Worm (Caenorhabditis elegans) whole organism, mixed stage, embryonic: ENCODE results near the gene smc-5.

Experiments used
- M03D4.4 ChIP-seq: sonication (generic microtip); optimal IDR thresholded peaks from 2 replicates; lab custom pipeline; 2017; ENCODE audit warnings: mild to moderate bottlenecking, missing genetic modification characterization, missing compliant biosample characterization
- bed-3 ChIP-seq: fragments of 200-800 bp; sonication (Bioruptor generic); optimal IDR thresholded peaks from 3 replicates; lab custom pipeline; 2018; ENCODE audit warnings: mild to moderate bottlenecking, missing genetic modification characterization, moderate library complexity, missing compliant biosample characterization
- blmp-1 ChIP-seq: fragments of 150-350 bp; optimal IDR thresholded peaks from 2 replicates; lab custom pipeline; 2014; ENCODE audit warnings: missing biosample characterization, missing genetic modification characterization
- ceh-39 ChIP-seq: fragments of 150-350 bp; optimal IDR thresholded peaks from 2 replicates; lab custom pipeline; 2014; ENCODE audit warnings: missing biosample characterization, missing genetic modification characterization
- ceh-43 ChIP-seq: fragments of 200-800 bp; sonication (Bioruptor generic); optimal IDR thresholded peaks from 2 replicates; lab custom pipeline; 2018; ENCODE audit warnings: mild to moderate bottlenecking, missing genetic modification characterization, moderate library complexity, missing compliant biosample characterization
- ceh-83 ChIP-seq: fragments of 200-800 bp; sonication (Bioruptor generic); optimal IDR thresholded peaks from 2 replicates; lab custom pipeline; 2018; ENCODE audit warnings: mild to moderate bottlenecking, missing genetic modification characterization, missing compliant biosample characterization
- ces-1 ChIP-seq: fragments of 150-350 bp; optimal IDR thresholded peaks from 2 replicates; lab custom pipeline; 2014; ENCODE audit warnings: missing biosample characterization, missing genetic modification reagents, missing genetic modification characterization
- cnd-1 ChIP-seq: fragments of 200-800 bp; sonication (Bioruptor generic); optimal IDR thresholded peaks from 2 replicates; lab custom pipeline; 2018; ENCODE audit warnings: mild to moderate bottlenecking, missing genetic modification characterization, missing compliant biosample characterization
- drap-1 ChIP-seq: fragments of 200-800 bp; sonication (Bioruptor generic); optimal IDR thresholded peaks from 3 replicates; lab custom pipeline; 2018; ENCODE audit warnings: mild to moderate bottlenecking, missing genetic modification characterization, missing compliant biosample characterization
- elt-1 ChIP-seq: sonication (generic microtip); optimal IDR thresholded peaks from 2 replicates; lab custom pipeline; 2017; ENCODE audit warnings: missing genetic modification characterization, mild to moderate bottlenecking, missing compliant biosample characterization, antibody characterized with exemption, moderate library complexity, borderline replicate concordance; ENCODE audit not compliant: insufficient read depth
- elt-3 ChIP-seq: fragments of 150-350 bp; optimal IDR thresholded peaks from 2 replicates; lab custom pipeline; 2014; ENCODE audit warnings: missing biosample characterization, missing genetic modification characterization
- flh-1 ChIP-seq: fragments of 200-800 bp; sonication (Bioruptor generic); optimal IDR thresholded peaks from 2 replicates; lab custom pipeline; 2018; ENCODE audit warnings: mild to moderate bottlenecking, missing genetic modification characterization, moderate library complexity, missing compliant biosample characterization
- ham-2 ChIP-seq: fragments of 200-800 bp; sonication (Bioruptor generic); optimal IDR thresholded peaks from 2 replicates; lab custom pipeline; 2018; ENCODE audit warnings: mild to moderate bottlenecking, missing genetic modification characterization, missing compliant biosample characterization
- hlh-1 ChIP-seq: fragments of 150-350 bp; optimal IDR thresholded peaks from 2 replicates; lab custom pipeline; 2014; ENCODE audit warnings: missing biosample characterization, missing genetic modification reagents, missing genetic modification characterization
- lin-13 ChIP-seq: fragments of 150-350 bp; optimal IDR thresholded peaks from 2 replicates; lab custom pipeline; 2014; ENCODE audit warnings: missing biosample characterization, missing genetic modification characterization
- lin-32 ChIP-seq: fragments of 200-800 bp; sonication (Bioruptor generic); optimal IDR thresholded peaks from 2 replicates; lab custom pipeline; 2018; ENCODE audit warnings: mild to moderate bottlenecking, missing genetic modification characterization, missing compliant biosample characterization
- lsy-2 ChIP-seq: fragments of 150-350 bp; optimal IDR thresholded peaks from 2 replicates; lab custom pipeline; 2014; ENCODE audit warnings: missing biosample characterization, missing genetic modification characterization
- mab-5 ChIP-seq: fragments of 150-350 bp; optimal IDR thresholded peaks from 2 replicates; lab custom pipeline; 2014; ENCODE audit warnings: missing biosample characterization, missing genetic modification characterization
- mep-1 ChIP-seq: fragments of 150-350 bp; optimal IDR thresholded peaks from 2 replicates; lab custom pipeline; 2017; ENCODE audit warnings: missing biosample characterization, missing genetic modification reagents, missing genetic modification characterization, inconsistent platforms
- mls-2 ChIP-seq: sonication (generic microtip); optimal IDR thresholded peaks from 2 replicates; lab custom pipeline; 2016; ENCODE audit warnings: mild to moderate bottlenecking, missing genetic modification characterization, moderate library complexity, missing compliant biosample characterization
- nhr-12 ChIP-seq: fragments of 150-350 bp; optimal IDR thresholded peaks from 2 replicates; lab custom pipeline; 2014; ENCODE audit warnings: missing biosample characterization, missing genetic modification characterization
- nhr-2 ChIP-seq: fragments of 150-350 bp; optimal IDR thresholded peaks from 2 replicates; lab custom pipeline; 2014; ENCODE audit warnings: missing biosample characterization, missing genetic modification characterization
- nhr-28 ChIP-seq: fragments of 150-350 bp; optimal IDR thresholded peaks from 2 replicates; lab custom pipeline; 2014; ENCODE audit warnings: missing biosample characterization, missing genetic modification characterization
- nhr-76 ChIP-seq: sonication (generic microtip); optimal IDR thresholded peaks from 2 replicates; lab custom pipeline; 2017; ENCODE audit warnings: missing biosample characterization, missing genetic modification characterization
- pha-4 ChIP-seq: fragments of 150-350 bp; optimal IDR thresholded peaks from 2 replicates; lab custom pipeline; 2018; ENCODE audit warnings: missing biosample characterization, missing genetic modification reagents, missing genetic modification characterization
- sem-2 ChIP-seq: fragments of 200-800 bp; sonication (Bioruptor generic); optimal IDR thresholded peaks from 2 replicates; lab custom pipeline; 2018; ENCODE audit warnings: mild to moderate bottlenecking, missing genetic modification characterization, missing compliant biosample characterization
- snpc-4 ChIP-seq: fragments of 150-350 bp; optimal IDR thresholded peaks from 2 replicates; lab custom pipeline; 2014; ENCODE audit warnings: missing biosample characterization, missing genetic modification characterization
- sptf-1 ChIP-seq: sonication (generic microtip); optimal IDR thresholded peaks from 2 replicates; lab custom pipeline; 2017; ENCODE audit warnings: mild to moderate bottlenecking, missing genetic modification characterization, moderate library complexity, missing compliant biosample characterization
- tbx-8 ChIP-seq: fragments of 200-800 bp; sonication (Bioruptor generic); optimal IDR thresholded peaks from 2 replicates; lab custom pipeline; 2018; ENCODE audit warnings: mild to moderate bottlenecking, missing genetic modification characterization, moderate library complexity, missing compliant biosample characterization
- unc-120 ChIP-seq: sonication (generic microtip); optimal IDR thresholded peaks from 2 replicates; lab custom pipeline; 2017; ENCODE audit warnings: missing genetic modification characterization, missing compliant biosample characterization; ENCODE audit not compliant: poor library complexity, severe bottlenecking
- unc-39 ChIP-seq: fragments of 150-350 bp; optimal IDR thresholded peaks from 2 replicates; lab custom pipeline; 2014; ENCODE audit warnings: missing biosample characterization, missing genetic modification characterization
- unc-62 ChIP-seq: fragments of 150-350 bp; optimal IDR thresholded peaks from 2 replicates; lab custom pipeline; 2014; ENCODE audit warnings: missing biosample characterization, missing genetic modification reagents, missing genetic modification characterization
- zip-8 ChIP-seq: fragments of 150-350 bp; optimal IDR thresholded peaks from 2 replicates; lab custom pipeline; 2014; ENCODE audit warnings: missing biosample characterization, missing genetic modification characterization
- ztf-11 ChIP-seq: fragments of 150-350 bp; optimal IDR thresholded peaks from 2 replicates; lab custom pipeline; 2014; ENCODE audit warnings: missing biosample characterization, missing genetic modification characterization

smc-5 gene

DNA sequence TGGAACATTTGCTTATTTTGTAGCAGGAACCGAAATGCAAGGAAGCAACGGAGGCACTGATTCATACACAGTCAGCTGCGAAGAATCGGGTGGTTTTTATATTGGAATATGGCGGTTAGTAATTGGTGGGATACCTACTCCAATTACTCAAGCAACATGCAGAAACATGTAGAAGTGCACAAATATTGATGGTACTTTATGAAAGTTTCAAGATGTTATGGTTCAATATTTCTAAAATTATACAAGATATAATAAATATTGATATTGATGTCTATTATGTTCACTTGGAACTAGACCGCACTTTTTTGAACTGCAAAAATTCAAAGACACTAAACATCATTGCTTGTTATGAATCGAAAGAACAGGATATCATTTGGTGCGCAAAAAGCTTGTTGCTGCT is 32.0 kb downstream of the smc-5 start, which contains the start of gene C04G6.13:
Gene C04G6.13 (plus strand): TSS at position 301 of the 400 bp plus-strand sequence.
- no peak for TF ChIP-seq ceh-83
- TF ChIP-seq ham-2 (GFP tag; lab: Kevin White, UChicago): no peak
- TF ChIP-seq unc-39 (tag; lab: Kevin White, UChicago): no peak
- TF ChIP-seq nhr-76 (tag; lab: Kevin White, UChicago): no peak
- no peak for TF ChIP-seq lsy-2 (tag; lab: Kevin White, UChicago)
- TF ChIP-seq mab-5 (tag; lab: Kevin White, UChicago): no peak
- no peak for TF ChIP-seq unc-120
- no peak for TF ChIP-seq lin-13 (tag; lab: Kevin White, UChicago)
- TF ChIP-seq sptf-1 (tag; lab: Kevin White, UChicago): no peak
- no peak for TF ChIP-seq elt-3 (tag; lab: Kevin White, UChicago)
- no peak for TF ChIP-seq ztf-11 (tag; lab: Kevin White, UChicago)
- TF ChIP-seq nhr-28 (tag; lab: Kevin White, UChicago): no peak
- no peak for TF ChIP-seq ces-1
- no peak for TF ChIP-seq lin-32 (GFP tag; lab: Kevin White, UChicago)
- no peak for TF ChIP-seq nhr-2 (tag; lab: Kevin White, UChicago)
- TF ChIP-seq hlh-1 (tag; lab: Kevin White, UChicago): no peak
- TF ChIP-seq, all 35 proteins: peak for 0

DNA sequence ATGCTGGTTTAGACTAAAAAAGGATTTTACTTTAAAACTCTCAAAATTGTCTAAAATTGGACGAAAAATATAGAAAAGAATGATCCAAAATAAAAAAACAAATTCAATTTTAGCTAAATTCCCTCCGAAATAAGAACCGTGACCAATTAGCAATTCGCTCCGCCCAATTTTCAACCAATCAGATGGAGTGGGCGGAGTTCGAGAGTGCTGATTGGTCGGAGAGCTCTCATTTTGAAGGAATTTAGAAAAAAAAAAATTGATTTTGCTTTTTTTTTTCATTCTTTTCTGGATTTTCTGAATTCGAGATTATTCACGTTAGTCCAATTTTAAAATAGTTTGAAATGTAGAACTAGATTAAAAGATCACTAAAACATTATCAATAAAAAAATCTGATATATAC is 37.1 kb downstream of the smc-5 start:
- no peak for TF ChIP-seq snpc-4 (tag; lab: Kevin White, UChicago)
- no peak for TF ChIP-seq ces-1
- no peak for TF ChIP-seq unc-39 (tag; lab: Kevin White, UChicago)
- TF ChIP-seq sem-2 (GFP tag; lab: Kevin White, UChicago): no peak
- TF ChIP-seq mep-1 (tag; lab: Kevin White, UChicago): no peak
- TF ChIP-seq lsy-2 (tag; lab: Kevin White, UChicago): no peak
- no peak for TF ChIP-seq mls-2 (tag; lab: Kevin White, UChicago)
- TF ChIP-seq flh-1 (GFP tag; lab: Kevin White, UChicago): no peak
- TF ChIP-seq nhr-2 (tag; lab: Kevin White, UChicago): no peak
- no peak for TF ChIP-seq lin-32 (GFP tag; lab: Kevin White, UChicago)
- no peak for TF ChIP-seq ceh-39 (tag; lab: Kevin White, UChicago)

DNA sequence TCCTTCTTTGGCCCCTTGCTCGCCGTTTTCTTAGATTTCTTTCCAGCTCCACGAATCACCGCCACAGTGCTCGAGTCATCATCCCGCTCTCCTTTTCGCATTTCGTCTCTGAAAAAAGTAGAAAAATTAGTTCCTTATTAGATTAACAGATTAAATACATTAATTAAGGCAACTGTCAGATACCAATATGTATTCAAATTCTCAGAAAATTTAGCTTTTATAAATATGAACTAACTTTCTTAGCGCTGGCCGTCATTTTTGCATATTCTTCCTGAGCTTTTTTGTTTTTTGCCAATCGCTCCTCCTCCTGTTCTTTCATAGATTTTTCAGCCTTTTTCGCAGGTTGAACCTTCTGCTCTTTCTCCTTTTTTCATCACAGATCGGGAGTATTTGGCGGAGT is 37.7 kb downstream of the smc-5 start, which contains the start of gene C04G6.6:
Gene C04G6.6 (minus strand): TSS at position 101 of the 400 bp plus-strand sequence.
- TF ChIP-seq nhr-76 (tag; lab: Kevin White, UChicago): no peak
- TF ChIP-seq drap-1 (GFP tag; lab: Kevin White, UChicago): no peak
- TF ChIP-seq lin-32 (GFP tag; lab: Kevin White, UChicago): no peak
- TF ChIP-seq bed-3 (GFP tag; lab: Kevin White, UChicago): no peak
- no peak for TF ChIP-seq flh-1 (GFP tag; lab: Kevin White, UChicago)
- TF ChIP-seq ham-2 (GFP tag; lab: Kevin White, UChicago): no peak
- TF ChIP-seq snpc-4 (tag; lab: Kevin White, UChicago): no peak
- TF ChIP-seq unc-39 (tag; lab: Kevin White, UChicago): no peak
- no peak for TF ChIP-seq mep-1 (tag; lab: Kevin White, UChicago)
- no peak for TF ChIP-seq elt-1 (tag; lab: Kevin White, UChicago)
- TF ChIP-seq nhr-12 (tag; lab: Kevin White, UChicago): no peak
- no peak for TF ChIP-seq unc-62 (GFP tag; lab: Kevin White, UChicago)
- no peak for TF ChIP-seq cnd-1 (tag; lab: Kevin White, UChicago)
- no peak for TF ChIP-seq ztf-11 (tag; lab: Kevin White, UChicago)
- no peak for TF ChIP-seq ces-1
- no peak for TF ChIP-seq pha-4 (tag; lab: Kevin White, UChicago)
- no peak for TF ChIP-seq ceh-39 (tag; lab: Kevin White, UChicago)
- no peak for TF ChIP-seq tbx-8
- TF ChIP-seq hlh-1 (tag; lab: Kevin White, UChicago): no peak

DNA sequence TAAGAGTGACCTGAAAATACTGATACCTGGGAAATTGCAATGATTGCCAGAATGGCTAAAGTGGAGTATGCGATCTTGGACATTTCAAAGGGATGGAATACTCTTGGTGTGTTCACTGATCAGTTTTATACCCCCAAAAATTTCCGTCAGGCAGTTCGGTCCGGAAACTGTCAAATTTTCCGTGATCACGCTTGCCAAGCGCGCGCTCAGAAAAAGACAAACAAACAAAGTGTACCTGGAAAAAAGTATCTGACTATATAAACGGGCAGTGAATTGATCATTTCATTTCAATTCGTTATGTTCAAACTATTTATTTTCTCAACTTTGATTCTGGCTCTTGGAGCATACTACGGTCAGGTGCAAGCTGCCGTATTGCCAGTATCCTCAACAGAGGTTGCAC is 39.8 kb downstream of the smc-5 start, which contains the start of the genes idpb-3 and idpb-1:
Gene idpb-3 (minus strand): TSS at position 101 of the 400 bp plus-strand sequence.
Gene idpb-1 (plus strand): TSS at position 284 of the 400 bp plus-strand sequence.
- TF ChIP-seq drap-1 (GFP tag; lab: Kevin White, UChicago) (no peak), blmp-1 (tag; lab: Kevin White, UChicago) (no peak), M03D4.4 (tag; lab: Kevin White, UChicago) (no peak), bed-3 (GFP tag; lab: Kevin White, UChicago) (no peak), mls-2 (tag; lab: Kevin White, UChicago) (no peak), ceh-39 (tag; lab: Kevin White, UChicago) (no peak), ceh-43 (no peak), nhr-12 (tag; lab: Kevin White, UChicago) (no peak), zip-8 (tag; lab: Kevin White, UChicago) (no peak), cnd-1 (tag; lab: Kevin White, UChicago) (no peak), nhr-76 (tag; lab: Kevin White, UChicago) (no peak), snpc-4 (tag; lab: Kevin White, UChicago) (no peak), ham-2 (GFP tag; lab: Kevin White, UChicago) (no peak), lsy-2 (tag; lab: Kevin White, UChicago) (no peak), elt-3 (tag; lab: Kevin White, UChicago) (no peak), hlh-1 (tag; lab: Kevin White, UChicago) (no peak), tbx-8 (no peak)
